Worm (Caenorhabditis elegans) whole organism, dauer: ENCODE measurements around the gene Y52E8A.1.

Experiments used
- unc-62 ChIP-seq: sonication (generic microtip); optimal IDR thresholded peaks from 2 replicates; lab custom pipeline; 2017; ENCODE audit warnings: missing biosample characterization, missing genetic modification reagents, missing genetic modification characterization

Gene Y52E8A.1

DNA sequence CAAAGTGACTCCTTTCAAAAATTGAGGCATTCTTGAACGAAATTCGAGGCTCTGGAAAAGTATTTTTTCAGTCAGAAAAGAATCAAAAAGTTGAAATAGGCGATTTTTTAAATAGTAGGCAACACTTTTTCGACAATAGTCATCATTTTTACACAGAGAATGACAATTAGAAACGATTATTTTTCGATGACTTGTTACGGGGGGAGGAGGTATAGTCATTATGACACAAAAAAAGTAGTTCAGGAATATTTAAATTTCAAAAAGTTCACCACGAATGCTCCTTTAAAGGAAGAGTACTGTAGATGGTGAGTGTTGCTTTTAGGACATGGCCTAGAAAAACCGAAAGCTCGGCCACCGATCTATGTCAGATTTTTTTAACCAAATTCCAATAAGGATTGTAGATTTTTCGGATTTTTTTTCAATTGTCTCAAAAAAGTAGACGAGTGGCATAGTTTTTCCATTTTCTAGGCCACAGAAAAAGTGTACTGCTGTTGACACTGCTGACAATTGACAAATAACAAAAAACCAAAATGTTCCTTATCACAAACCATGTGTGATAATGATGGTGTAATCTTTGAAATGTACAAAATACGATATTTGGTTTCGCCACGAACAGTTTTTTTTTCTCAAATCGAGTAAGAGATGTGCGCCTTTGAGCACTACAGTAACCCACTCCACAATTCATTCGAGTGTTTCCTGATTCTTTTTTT is 14.8 kb upstream of the Y52E8A.1 start, which contains the start of gene Y52E8A.3:
Gene Y52E8A.3, minus strand, starts transcription at position 51 of the 710 bp plus-strand sequence.
- TF ChIP-seq unc-62 (GFP tag; lab: Kevin White, UChicago) = no peak

DNA sequence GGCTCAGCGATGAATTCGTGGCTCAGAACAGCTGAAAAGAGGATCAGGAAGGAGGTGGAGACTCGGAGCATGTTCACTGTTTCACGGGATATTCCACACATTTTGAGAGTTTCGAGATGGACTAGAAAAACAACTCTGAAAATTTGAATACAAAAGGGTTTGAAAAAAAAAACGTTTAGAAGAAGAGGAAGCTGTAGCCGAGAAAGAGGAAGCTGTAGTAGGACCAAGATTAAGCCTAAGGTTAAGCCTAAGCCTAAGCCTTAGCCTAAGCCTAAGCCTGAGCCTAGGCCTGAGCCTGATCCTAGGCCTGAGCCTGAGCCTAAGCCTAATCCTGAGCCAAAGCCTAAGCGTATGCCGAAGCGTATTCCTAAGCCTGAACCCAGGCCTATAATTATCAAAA is 9.8 kb upstream of the Y52E8A.1 start, which contains the start of gene plep-1:
Gene plep-1, minus strand, starts transcription at position 101 of the 400 bp plus-strand sequence.
- no peak for TF ChIP-seq unc-62 (GFP tag; lab: Kevin White, UChicago)

DNA sequence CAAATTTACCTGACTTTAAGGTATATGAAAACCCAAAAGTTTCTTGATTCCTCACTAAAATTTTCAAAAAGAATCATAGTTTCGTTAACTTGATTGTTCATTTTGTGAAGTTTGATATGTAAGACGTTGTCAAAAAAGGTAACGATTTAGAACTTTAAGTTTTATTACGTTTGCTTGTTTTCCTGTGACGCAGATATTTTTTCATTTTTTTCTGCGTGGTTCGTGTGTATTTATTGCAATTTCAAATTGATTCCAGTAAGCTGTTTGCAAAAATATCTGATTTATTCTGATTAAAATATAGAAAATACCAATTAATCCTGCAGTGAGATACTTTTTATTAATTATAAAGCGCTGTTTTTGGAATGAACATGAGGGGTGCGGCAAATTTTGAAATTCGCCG is 5.9 kb upstream of the Y52E8A.1 start, which contains the start of gene srw-40:
Gene srw-40, minus strand, starts transcription at position 101 of the 400 bp plus-strand sequence.
- TF ChIP-seq unc-62 (GFP tag; lab: Kevin White, UChicago) = no peak

DNA sequence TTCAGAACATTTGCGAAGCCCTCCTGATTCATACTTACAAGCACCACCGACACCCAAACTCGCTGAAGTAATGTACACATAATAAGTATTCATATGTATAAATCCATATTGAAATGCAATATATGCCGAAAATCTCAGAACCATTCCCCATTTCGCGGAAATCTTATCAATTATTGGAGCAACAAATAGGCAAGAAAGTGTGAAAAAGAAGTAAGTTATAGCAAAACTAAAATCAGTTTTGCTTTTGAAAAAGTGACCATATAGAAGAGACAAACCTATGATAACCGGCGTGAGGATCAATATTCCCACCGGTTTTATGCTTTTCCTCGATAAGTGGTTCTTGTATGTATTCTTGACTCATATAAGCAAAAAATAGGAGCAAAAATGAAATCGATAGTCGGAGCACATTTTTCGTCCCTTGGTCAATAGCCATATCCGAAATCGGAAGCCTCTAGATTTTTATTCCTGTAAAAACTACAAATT is 2.3 kb upstream of the Y52E8A.1 start, which contains the start of gene Y52E8A.6:
Gene Y52E8A.6, minus strand, starts transcription at position 433 of the 483 bp plus-strand sequence.
- no peak for TF ChIP-seq unc-62 (GFP tag; lab: Kevin White, UChicago)

DNA sequence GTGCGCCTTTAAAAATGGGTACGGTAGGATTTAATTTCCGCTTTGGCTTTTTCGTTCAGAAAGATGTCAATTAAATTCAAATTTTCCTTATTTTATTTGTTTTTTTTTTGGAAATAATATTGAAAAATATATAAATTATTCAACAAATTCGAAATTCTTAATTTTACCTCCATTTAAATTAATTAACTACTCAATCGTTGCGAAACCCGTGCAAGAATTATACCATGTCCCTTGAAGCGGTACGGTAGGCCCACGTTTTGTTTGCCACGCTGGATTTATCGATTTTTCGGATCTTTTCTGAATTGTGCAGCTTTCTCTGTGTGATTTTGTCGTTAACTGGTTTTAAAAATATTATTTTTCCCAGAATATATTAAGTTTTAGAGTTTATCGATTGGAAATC is 1.4 kb upstream of the Y52E8A.1 start, which contains the start of gene Y52E8A.2:
Gene Y52E8A.2, plus strand, starts transcription at position 382 of the 400 bp plus-strand sequence.
- no peak for TF ChIP-seq unc-62 (GFP tag; lab: Kevin White, UChicago)

DNA sequence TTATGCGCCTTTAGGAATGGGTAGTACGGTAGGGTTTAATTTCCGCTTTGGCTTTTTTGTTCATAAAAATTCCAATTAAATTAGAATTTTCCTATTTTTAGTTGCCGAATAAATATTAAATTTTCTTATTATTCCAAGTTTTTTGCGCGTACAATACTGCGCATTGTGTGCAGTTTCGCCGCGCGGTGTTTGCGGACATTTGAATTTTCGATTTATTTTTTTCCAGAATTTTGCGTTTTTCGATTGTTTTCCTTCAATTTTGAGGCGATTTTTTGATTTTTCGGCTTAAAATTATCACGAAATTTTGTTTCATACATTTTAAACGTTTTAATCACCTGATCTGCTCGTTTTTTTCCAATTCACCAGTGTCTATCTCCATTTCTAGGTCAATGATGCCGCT is 1.0 kb downstream of the Y52E8A.1 start, which contains the start of gene H20J04.6:
Gene H20J04.6, plus strand, starts transcription at position 386 of the 400 bp plus-strand sequence.
- no peak for TF ChIP-seq unc-62 (GFP tag; lab: Kevin White, UChicago)

DNA sequence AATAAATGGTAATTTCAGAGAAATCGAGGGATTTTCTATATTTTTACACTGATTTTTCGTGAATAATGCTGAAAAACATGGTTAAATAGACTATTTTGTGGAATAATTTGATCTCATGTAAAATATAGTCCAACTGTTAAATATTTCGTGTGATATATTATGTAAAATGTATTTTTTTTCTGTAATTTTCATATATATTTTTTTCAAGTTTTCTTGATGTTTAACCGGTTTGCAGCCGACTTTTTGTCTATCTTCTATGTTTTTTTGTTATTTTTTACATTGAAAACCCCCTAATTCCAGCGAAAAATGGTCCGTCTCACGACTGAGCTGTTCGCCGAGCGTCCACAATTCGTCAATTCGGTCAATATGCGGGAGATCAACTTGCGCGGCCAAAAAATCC is 2.2 kb downstream of the Y52E8A.1 start, which contains the start of gene mog-2:
Gene mog-2, plus strand, starts transcription at position 301 of the 400 bp plus-strand sequence.
- TF ChIP-seq unc-62 (GFP tag; lab: Kevin White, UChicago) = no peak

DNA sequence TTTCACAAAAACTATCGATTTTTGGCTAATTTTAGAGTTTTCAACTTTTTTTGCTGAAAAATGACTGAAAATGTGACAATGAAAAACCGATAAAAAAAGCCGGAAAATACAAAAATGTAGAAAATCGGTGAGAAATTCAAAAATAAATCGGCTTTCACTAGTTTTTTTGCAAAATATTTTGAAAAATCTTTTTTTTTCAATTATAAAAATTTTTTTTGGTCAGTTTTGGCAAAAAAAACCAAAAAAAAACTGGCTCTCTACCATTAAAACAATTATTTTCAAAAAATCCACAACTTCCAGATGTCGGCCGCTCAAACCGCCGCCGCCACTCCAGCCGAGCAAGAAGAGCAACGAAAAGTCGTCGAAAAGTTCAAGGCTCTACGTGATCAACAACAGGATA is 4.6 kb downstream of the Y52E8A.1 start, which contains the start of gene pfd-2:
Gene pfd-2, plus strand, starts transcription at position 301 of the 400 bp plus-strand sequence.
- no peak for TF ChIP-seq unc-62 (GFP tag; lab: Kevin White, UChicago)

DNA sequence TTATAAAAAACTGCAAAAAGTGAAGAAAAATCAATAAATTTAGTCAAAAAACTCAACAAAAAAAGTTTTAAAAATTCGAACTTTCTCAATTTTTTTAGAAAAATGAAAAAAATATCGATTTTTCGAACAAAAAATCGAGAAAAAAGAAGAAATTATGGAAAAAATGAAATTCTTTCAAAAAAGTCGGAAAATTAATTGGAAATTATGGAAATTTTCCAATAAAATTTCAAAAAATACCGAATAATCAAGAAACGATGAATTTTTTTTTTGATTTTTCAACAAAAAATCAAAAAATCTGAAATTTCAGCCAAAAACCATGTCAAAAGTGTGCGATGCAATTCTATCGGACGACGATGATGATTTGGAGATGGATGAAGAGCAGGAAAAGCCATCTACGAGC is 6.8 kb downstream of the Y52E8A.1 start, which contains the start of gene H20J04.4:
Gene H20J04.4, plus strand, starts transcription at position 301 of the 400 bp plus-strand sequence.
- no peak for TF ChIP-seq unc-62 (GFP tag; lab: Kevin White, UChicago)

DNA sequence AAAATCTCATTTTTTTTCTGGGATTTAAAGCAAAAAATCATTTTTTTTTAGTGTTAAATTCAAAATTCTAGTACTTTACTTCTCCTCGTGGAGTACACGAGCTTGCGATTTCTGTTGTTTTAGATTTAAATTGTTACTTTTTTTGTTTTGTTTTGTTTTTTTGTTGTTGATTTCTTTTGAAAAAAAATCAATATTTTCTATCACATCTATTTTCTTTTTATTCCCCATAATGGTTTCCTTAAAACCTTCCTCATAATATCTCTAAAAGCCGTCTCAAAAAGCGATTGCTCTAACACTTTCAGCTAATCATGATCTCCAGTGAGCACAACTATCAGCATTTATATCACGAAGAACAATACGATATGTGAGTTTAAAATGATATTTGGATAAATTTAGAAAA is 12.6 kb downstream of the Y52E8A.1 start, which contains the start of gene madf-3:
Gene madf-3, plus strand, starts transcription at position 301 of the 400 bp plus-strand sequence.
- TF ChIP-seq unc-62 (GFP tag; lab: Kevin White, UChicago) = no peak

DNA sequence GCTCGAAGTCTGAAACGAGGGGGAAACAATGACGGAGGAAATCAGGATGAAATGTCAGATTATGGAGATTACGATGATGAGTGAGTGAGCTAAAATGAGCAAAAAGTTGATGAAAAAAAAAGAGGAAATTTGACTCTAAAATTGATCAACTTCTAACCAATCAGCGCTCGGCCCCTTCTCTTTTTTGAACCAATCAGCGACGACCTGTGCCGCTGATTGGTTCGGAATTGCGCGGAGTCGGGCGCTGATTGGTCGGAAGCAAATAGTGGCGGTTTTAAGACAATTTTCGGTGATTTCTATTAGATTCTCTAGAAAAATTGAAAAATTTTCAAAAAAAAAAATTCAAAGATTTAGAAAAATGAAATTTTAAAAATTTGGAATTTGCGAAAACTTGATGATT is 15.9 kb downstream of the Y52E8A.1 start:
- no peak for TF ChIP-seq unc-62 (GFP tag; lab: Kevin White, UChicago)

DNA sequence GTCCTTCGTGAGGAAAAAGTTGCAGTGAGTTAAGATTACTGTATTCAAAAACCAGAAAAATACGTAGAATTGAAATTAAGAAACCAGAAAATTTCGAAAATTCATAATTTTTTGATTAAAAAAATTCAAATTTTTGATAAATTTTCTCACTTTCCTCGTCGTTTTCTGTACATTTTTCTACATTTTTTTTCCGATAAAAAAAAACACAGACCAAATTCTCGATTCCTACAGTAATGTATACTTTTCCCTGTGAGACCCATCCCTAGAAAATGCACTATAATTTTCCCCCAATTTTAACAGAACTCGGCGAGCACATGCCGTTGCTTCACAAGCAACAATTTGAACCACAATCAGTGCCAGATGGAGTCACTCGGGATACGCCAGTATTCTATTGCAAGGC is 18.0 kb downstream of the Y52E8A.1 start, which contains the start of gene athp-2:
Gene athp-2, plus strand, starts transcription at position 301 of the 400 bp plus-strand sequence.
- TF ChIP-seq unc-62 (GFP tag; lab: Kevin White, UChicago) = no peak

DNA sequence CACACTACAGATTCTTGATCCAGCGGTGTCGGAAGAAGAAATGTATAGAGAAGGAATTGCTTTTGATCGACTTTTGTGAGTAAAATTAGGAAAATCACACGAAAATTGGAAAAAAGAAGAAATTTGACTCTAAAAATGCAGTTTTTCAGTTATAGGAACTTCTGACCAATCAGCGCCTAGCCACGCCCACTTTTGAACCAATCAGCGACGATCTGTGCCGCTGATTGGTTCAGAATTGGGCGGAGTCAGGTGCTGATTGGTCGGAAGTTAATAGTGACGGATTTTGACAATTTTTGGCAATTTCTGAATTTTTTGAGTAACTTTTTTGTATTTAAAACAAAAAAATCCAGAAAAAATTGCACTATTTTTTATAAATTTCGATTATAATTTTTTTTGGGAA is 19.6 kb downstream of the Y52E8A.1 start:
- TF ChIP-seq unc-62 (GFP tag; lab: Kevin White, UChicago) = no peak

DNA sequence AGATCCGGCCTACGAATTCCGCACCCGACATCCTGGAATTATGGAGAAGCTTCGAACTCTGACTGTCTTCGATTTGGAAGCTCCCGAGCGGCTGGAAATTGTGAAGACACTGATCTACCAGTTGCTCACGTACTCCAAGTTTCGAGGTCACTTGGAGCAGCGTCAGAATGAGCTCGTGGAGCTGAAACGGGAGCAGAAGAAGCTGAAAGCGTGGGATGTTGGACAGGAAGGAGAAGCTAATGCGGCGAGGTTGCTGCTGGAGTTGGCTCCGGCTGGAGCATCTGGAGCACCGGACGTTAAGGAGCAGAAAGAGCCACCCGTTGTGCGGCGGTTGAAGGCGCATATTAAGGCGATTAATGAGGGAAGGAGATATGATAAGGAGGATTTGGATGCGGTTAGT is 22.5 kb downstream of the Y52E8A.1 start:
- TF ChIP-seq unc-62 (GFP tag; lab: Kevin White, UChicago) = no peak

DNA sequence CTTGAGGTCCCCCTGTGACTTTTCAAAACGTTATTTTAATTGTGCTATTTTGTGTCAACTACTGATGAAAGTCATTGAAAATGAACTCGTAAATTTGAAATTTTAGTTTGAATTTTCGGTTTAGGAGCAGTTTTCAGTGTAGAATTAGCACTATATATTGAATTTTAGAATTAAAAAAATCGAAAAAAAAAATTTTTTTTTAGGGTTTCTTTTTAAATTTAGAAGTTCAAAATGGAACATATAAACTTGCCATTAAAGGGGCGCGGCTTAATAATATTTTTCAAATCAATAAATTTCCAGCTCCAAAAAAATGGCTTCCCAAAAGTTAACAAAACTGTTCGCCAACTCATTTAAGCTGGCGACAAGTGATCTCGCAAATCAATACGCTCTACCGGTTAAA is 29.0 kb downstream of the Y52E8A.1 start, which contains the start of gene H20J04.9:
Gene H20J04.9, plus strand, starts transcription at position 301 of the 400 bp plus-strand sequence.
- no peak for TF ChIP-seq unc-62 (GFP tag; lab: Kevin White, UChicago)

DNA sequence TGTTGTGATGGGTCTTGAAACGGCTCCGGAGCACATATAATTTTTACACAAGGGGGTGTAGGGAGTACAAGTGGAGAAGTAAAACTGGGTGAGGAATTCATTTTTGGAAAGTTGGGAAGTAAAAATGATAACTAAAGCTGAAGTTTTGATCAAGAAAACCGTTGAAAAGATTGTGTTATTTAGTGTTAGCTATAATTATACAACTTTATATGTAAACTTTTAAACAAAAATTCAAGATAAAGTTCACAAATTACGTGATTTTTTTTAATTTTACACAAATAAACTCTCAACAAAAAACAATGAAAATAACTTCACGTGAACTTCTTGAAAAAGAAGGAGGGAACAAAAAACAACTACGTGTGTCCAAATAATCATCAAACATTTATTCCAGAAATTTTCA is 33.4 kb downstream of the Y52E8A.1 start, which contains the start of the genes H20J04.7 and H20J04.1:
Gene H20J04.7, minus strand, starts transcription at position 101 of the 400 bp plus-strand sequence.
Gene H20J04.1, plus strand, starts transcription at position 397 of the 400 bp plus-strand sequence.
- TF ChIP-seq unc-62 (GFP tag; lab: Kevin White, UChicago) = no peak
